Fruit fly (Drosophila melanogaster): Measurements from ENCODE around the gene Alr.

The Alr gene

dm6 chrX:19785403-19785802 is 37.3 kb downstream of the Alr start:
- no peak for TF ChIP-seq ttk (optimal IDR thresholded peaks at IDR 0.05)

DNA sequence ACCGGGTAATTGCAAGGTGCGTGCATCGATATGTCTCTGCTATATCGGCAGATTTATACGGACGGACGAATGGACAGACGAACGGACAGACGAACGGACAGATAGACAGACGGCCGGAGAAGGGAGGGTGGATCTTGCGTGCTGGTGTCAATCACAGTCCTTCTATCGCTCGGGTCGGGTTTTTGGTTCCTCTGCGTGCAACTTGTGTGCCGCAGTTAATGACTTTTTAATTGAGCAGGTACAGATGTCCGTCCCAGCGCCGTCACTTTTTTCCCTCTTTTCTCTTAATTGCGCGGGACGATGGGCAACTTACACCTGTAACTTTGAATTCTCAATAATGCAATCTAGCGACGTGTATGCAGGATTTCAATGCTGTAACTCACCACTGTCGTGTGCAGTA is 38.7 kb downstream of the Alr start:
- TF ChIP-seq Myc (optimal IDR thresholded peaks at IDR 0.05) (no peak), ttk (optimal IDR thresholded peaks at IDR 0.05) (no peak)

dm6 chrX:19787921-19788620 is 40.0 kb downstream of the Alr start:
- no peak for TF ChIP-seq psq (optimal IDR thresholded peaks at IDR 0.05)
- TF ChIP-seq h (optimal IDR thresholded peaks at IDR 0.05), result no peak
- no peak for TF ChIP-seq ttk (optimal IDR thresholded peaks at IDR 0.05)
- no peak for TF ChIP-seq insv (optimal IDR thresholded peaks at IDR 0.05)
- no peak for TF ChIP-seq Sin3A (optimal IDR thresholded peaks at IDR 0.05)
- no peak for TF ChIP-seq Myc (optimal IDR thresholded peaks at IDR 0.05)

DNA sequence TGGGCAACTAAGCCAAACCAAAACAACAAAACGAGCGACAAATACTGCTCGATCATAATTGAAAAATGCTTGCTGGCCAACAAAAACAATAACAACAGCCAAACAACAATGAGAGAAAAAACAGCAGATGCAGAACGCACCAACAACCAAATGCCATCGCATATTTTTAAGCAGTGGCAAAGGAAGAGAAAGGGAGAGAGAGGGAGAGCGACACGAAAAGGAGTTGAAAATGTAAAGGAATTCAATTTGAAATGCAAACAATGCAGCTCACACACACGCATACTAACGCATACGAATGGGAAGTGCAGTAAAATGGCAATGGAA is 40.5 kb downstream of the Alr start:
- TF ChIP-seq h (optimal IDR thresholded peaks at IDR 0.05), result no peak
- no peak for TF ChIP-seq Sin3A (optimal IDR thresholded peaks at IDR 0.05)
- no peak for TF ChIP-seq insv (optimal IDR thresholded peaks at IDR 0.05)
- TF ChIP-seq Myc (optimal IDR thresholded peaks at IDR 0.05), result no peak
- no peak for TF ChIP-seq psq (optimal IDR thresholded peaks at IDR 0.05)
- TF ChIP-seq ttk (optimal IDR thresholded peaks at IDR 0.05), result no peak

DNA sequence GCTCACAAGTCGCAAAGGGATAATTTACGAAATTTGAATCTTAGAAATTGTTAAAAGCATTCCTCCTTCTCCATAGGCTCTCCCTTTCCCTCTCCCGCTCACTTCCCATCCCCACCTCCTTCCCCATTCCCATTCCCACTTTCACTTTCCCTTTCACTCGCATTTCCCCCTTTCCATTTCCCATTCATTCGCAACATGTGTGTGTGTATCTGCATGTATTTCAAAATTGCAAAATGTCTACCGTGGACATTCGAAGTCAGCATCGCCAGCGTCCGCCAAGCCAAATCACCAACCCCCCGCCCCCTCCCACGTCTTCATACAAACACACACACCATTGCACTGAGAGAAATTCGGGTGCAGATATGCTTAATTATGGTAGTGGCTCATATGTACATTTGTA is 43.7 kb downstream of the Alr start:
- TF ChIP-seq insv (optimal IDR thresholded peaks at IDR 0.05) (no peak), psq (optimal IDR thresholded peaks at IDR 0.05) (no peak), h (optimal IDR thresholded peaks at IDR 0.05) (no peak), ttk (optimal IDR thresholded peaks at IDR 0.05) (no peak), Myc (optimal IDR thresholded peaks at IDR 0.05) (no peak), Sin3A (optimal IDR thresholded peaks at IDR 0.05) (no peak)

DNA sequence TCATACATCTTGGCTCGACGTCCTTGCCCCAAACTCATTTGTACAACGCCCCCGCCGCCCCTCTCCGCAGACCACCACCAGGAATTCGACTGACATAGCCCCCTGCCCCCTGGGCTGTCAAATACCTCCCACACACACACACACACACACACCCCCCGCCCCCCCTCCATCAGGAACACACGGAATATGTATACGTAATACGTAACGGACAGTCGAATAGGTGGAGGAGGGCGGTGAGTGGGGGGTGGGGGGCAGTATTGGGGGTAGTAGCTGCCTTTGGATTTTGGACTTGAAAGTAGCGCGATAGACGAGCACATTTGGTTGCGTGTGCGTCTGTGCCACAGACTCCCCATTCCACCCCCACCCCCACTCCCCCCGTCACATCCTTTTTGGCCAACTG is 44.5 kb downstream of the Alr start:
- TF ChIP-seq Sin3A (optimal IDR thresholded peaks at IDR 0.05), result no peak

DNA sequence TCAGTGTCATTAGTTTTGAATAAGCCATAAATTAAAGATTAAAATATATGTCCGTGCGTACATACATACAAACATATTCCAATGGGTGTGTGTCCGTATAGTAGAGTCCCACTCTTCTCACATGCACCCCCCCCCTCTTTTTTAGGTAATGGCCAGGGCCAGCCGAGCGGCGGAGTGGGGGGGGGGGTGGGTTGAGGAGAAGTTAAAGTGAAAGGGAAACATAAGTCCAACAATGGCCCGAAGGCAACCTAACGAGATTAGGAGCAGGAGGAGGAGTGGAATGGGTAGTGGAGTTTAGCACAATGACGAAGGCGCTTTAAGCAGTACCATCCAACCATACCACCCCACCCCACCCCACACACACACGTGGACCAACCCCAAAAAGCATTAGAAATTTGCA is 47.7 kb downstream of the Alr start:
- no peak for TF ChIP-seq insv (optimal IDR thresholded peaks at IDR 0.05)
- TF ChIP-seq ttk (optimal IDR thresholded peaks at IDR 0.05), result no peak
- TF ChIP-seq psq (optimal IDR thresholded peaks at IDR 0.05), result no peak

Measured in Kc167 (cell line).